Fruit fly (Drosophila melanogaster): ENCODE data around the gene CG3868.

CG3868 gene

DNA sequence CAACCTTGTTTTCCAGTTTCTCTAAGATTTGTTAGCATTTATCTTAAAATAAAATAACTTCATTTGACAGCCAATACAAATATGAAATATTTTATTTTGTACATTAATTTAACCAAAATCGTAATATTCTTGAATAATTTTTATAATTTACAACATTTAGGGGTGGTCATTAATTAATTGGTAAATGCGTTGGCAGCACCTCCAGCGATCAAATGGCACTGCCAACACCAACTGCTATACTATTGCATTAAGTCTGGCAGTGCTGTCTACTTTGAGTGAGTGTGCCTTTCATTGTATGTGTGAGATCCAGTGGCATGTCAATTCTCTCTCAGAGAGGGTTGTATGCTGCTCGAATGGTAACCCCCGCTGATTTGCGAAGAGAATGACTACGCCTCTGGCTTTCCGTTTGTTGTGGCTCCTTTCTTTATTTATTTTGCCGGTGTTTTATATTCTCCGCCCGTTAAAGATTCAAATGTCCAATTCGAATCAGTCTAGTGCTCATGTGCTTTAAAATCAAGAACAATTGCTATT lies 7.7 kb upstream of the CG3868 start, which contains the start of gene CG3919 (continued):
- TF ChIP-seq sens-2 (GFP tag; IDR thresholded peaks at IDR 0.05) (0 out of 2 replicates have a peak, but pooled peaks have one; percentile 24), emc (GFP tag; optimal IDR thresholded peaks at IDR 0.05) (peak; percentile 18), sr (GFP tag; IDR thresholded peaks at IDR 0.05) (peak; percentile 33; the same call in 1 of the 3 replicates), Sox100B (GFP tag; optimal IDR thresholded peaks at IDR 0.05) (peak; percentile 66), CG7745 (tag; optimal IDR thresholded peaks at IDR 0.05) (peak; percentile 18), salm (tag; optimal IDR thresholded peaks at IDR 0.05) (no peak), CG4424 (GFP tag; optimal IDR thresholded peaks at IDR 0.05) (peak; percentile 4), CG18476 (GFP tag; optimal IDR thresholded peaks at IDR 0.05) (peak; percentile 65), CG33557 (GFP tag; optimal IDR thresholded peaks at IDR 0.05) (peak; percentile 33), CG2129 (GFP tag; IDR thresholded peaks at IDR 0.05; ENCODE audit: partially characterized antibody) (no peak), CG8290 (GFP tag; optimal IDR thresholded peaks at IDR 0.05) (peak; percentile 39), CG8290 (tag; optimal IDR thresholded peaks at IDR 0.05) (peak; percentile 67 to 91), CG7786 (GFP tag; optimal IDR thresholded peaks at IDR 0.05) (peak; percentile 63), her (GFP tag; optimal IDR thresholded peaks at IDR 0.05) (peak; percentile 73), CG15696 (tag; optimal IDR thresholded peaks at IDR 0.05) (peak; percentile 69), CG8944 (GFP tag; optimal IDR thresholded peaks at IDR 0.05) (peak; percentile 55), eve (GFP tag; optimal IDR thresholded peaks at IDR 0.05) (peak in 1 of 2 experiments; percentile 61)

DNA sequence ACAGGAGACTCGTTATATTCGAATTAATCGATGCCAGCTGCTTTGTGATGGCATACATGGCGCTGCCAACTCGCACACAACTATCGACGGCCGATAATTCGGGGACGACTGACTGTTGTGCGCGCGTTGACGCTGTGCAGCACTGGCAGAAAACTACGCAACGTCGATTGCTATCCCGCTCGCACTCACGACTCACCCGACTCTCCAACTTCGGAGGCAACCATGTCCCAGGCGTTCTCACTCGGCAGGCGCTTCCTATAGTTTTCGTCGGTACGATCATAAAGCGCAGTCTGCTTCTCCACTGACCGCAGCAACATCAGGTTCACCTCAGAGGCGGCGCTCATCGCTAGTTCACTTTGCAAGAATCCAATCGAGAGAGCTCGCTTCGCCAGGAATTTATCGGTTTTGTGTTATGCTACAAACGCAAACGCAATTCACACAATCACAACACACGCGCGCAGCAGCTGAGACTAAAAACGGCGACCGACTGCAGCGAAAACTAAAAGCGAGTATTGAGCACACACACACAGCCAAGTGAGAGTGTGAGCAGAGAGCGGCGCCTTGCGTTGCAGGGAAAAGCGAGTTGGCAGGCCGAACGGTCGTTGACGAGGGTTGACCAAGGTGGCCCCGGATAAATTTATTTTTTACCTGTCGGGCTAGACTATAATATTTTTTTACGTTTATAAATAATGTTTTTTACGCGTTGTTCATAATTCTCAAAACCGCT lies 7.1 kb upstream of the CG3868 start, which contains the start of gene stwl:
TSS of gene stwl (minus strand) at position 521 of the 727 bp plus-strand sequence.
- TF ChIP-seq NK7.1 (GFP tag; optimal IDR thresholded peaks at IDR 0.05) (peak; percentile 25), bcd (GFP tag; optimal IDR thresholded peaks at IDR 0.05) (peak; percentile 41), Eip74EF (GFP tag; optimal IDR thresholded peaks at IDR 0.05) (no peak), CG13296 (GFP tag; optimal IDR thresholded peaks at IDR 0.05) (no peak), CG10321 (GFP tag; IDR thresholded peaks at IDR 0.05) (peak; percentile 89), gsb-n (tag; optimal IDR thresholded peaks at IDR 0.05) (no peak), CG1602 (GFP tag; optimal IDR thresholded peaks at IDR 0.05) (peak; percentile 2), jumu (GFP tag; optimal IDR thresholded peaks at IDR 0.05) (peak; percentile 61), CG1832 (GFP tag; optimal IDR thresholded peaks at IDR 0.05) (peak; percentile 75), tin (GFP tag; optimal IDR thresholded peaks at IDR 0.05) (peak; percentile 65), CG12219 (GFP tag; optimal IDR thresholded peaks at IDR 0.05) (no peak), Trl (optimal IDR thresholded peaks at IDR 0.05) (peak in 1 of 2 experiments; percentile 79), Trl (GFP tag; optimal IDR thresholded peaks at IDR 0.05) (peak; percentile 63), CG11504 (tag; optimal IDR thresholded peaks at IDR 0.05) (peak; percentile 22), knrl (GFP tag; IDR thresholded peaks at IDR 0.05; ENCODE audit: partially characterized antibody) (peak; percentile 78), al (GFP tag; IDR thresholded peaks at IDR 0.05) (peak; percentile 58), CG13287 (GFP tag; IDR thresholded peaks at IDR 0.05; ENCODE audit: partially characterized antibody) (peak; percentile 83), chn (GFP tag; optimal IDR thresholded peaks at IDR 0.05) (peak; percentile 52), CG10209 (GFP tag; optimal IDR thresholded peaks at IDR 0.05) (peak; percentile 46), Sin3A (optimal IDR thresholded peaks at IDR 0.05) (peak; percentile 59), CG42726 (GFP tag; IDR thresholded peaks at IDR 0.05; ENCODE audit: partially characterized antibody) (peak; percentile 87), Dek (tag; optimal IDR thresholded peaks at IDR 0.05) (peak; percentile 4), nmo (GFP tag; optimal IDR thresholded peaks at IDR 0.05) (peak; percentile 47), CrebB (tag; optimal IDR thresholded peaks at IDR 0.05) (peak; percentile 3), lilli (GFP tag; optimal IDR thresholded peaks at IDR 0.05) (peak; percentile 63), CG9817 (tag; optimal IDR thresholded peaks at IDR 0.05) (peak; percentile 53), yki (optimal IDR thresholded peaks at IDR 0.05) (peak; percentile 22), Drgx (GFP tag; IDR thresholded peaks at IDR 0.05) (0 out of 2 replicates have a peak, but pooled peaks have one; percentile 7), hb (GFP tag; IDR thresholded peaks at IDR 0.05; ENCODE audit: partially characterized antibody) (peak; percentile 62; the same call in 2 of the 3 replicates), CG3065 (GFP tag; optimal IDR thresholded peaks at IDR 0.05) (no peak), Ravus (GFP tag; IDR thresholded peaks at IDR 0.05) (no peak; the same call in 1 of the 2 replicates), HLH3B (GFP tag; IDR thresholded peaks at IDR 0.05) (peak; percentile 51; the same call in 1 of the 2 replicates)
